Fruit fly (Drosophila melanogaster): ENCODE measurements around the gene corto.
A peak's percentile ranks its signal among the peaks of the same experiment; 100 is the strongest.

- TF ChIP-seq CG8301 (tag; optimal IDR thresholded peaks at IDR 0.05) (no peak), rn (GFP tag; IDR thresholded peaks at IDR 0.05) (no peak), gl (tag; optimal IDR thresholded peaks at IDR 0.05) (no peak), CG12605 (GFP tag; IDR thresholded peaks at IDR 0.05) (no peak), CG4496 (GFP tag; IDR thresholded peaks at IDR 0.05) (peak; percentile 57; the same call in 2 of the 3 replicates), Snoo (tag; optimal IDR thresholded peaks at IDR 0.05) (no peak), CG9948 (tag; optimal IDR thresholded peaks at IDR 0.05) (peak; percentile 47), CG14655 (GFP tag; optimal IDR thresholded peaks at IDR 0.05) (peak; percentile 26), EcR (GFP tag; optimal IDR thresholded peaks at IDR 0.05) (peak; percentile 15), Ets98B (GFP tag; IDR thresholded peaks at IDR 0.05) (no peak), CG13204 (GFP tag; optimal IDR thresholded peaks at IDR 0.05) (no peak), CG10348 (GFP tag; IDR thresholded peaks at IDR 0.05) (no peak), fd96Ca (GFP tag; IDR thresholded peaks at IDR 0.05) (0 out of 3 replicates have a peak, but pooled peaks have one; percentile 15)
These were observed 53.7 kb downstream of the corto start for dm6 chr3R:5033108-5033722.
